Worm (Caenorhabditis elegans): ENCODE results near the gene Y51H7C.8.

DNA sequence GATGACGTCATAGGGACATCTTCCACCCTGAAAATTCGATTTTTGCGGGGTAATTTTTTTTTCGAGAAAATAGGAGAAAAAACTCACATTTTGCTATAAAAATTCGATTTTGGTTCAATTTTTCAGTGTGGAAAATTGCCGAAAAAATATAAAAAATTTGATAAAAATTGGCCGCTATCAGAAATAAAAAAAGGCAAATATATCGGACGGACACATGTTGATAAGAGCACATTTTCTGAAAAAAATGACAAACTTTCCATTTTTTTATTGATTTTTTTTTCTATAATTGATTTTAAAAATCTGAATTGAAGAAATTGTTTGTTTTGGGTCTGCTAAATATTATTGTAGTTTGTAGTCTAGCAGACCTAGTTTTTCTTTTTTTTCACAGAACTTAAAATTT lies 46.1 kb upstream of the Y51H7C.8 start, which contains the start of gene C13A10.1:
- TF ChIP-seq mdl-1 (tag; optimal IDR thresholded peaks at IDR 0.05) = no peak
- no peak for TF ChIP-seq lin-13 (GFP tag; optimal IDR thresholded peaks at IDR 0.05)
- no peak for TF ChIP-seq skn-1 (tag; optimal IDR thresholded peaks at IDR 0.05)
- no peak for TF ChIP-seq elt-3 (tag; optimal IDR thresholded peaks at IDR 0.05)
- no peak for TF ChIP-seq nhr-11 (tag; optimal IDR thresholded peaks at IDR 0.05)
